Worm (Caenorhabditis elegans): Measurements from ENCODE around the gene unc-83.

unc-83 gene

ce11 chrV:6515344-6515743 is 50.5 kb downstream of the unc-83 start:
- no peak for TF ChIP-seq fkh-10 (GFP tag; optimal IDR thresholded peaks at IDR 0.05)
- TF ChIP-seq R02D3.7 (tag; optimal IDR thresholded peaks at IDR 0.05) = no peak
- no peak for TF ChIP-seq fos-1 (tag; optimal IDR thresholded peaks at IDR 0.05)
- TF ChIP-seq unc-39 (tag; optimal IDR thresholded peaks at IDR 0.05) = no peak
- no peak for TF ChIP-seq egl-5 (tag; optimal IDR thresholded peaks at IDR 0.05)
- no peak for TF ChIP-seq elt-3 (tag; optimal IDR thresholded peaks at IDR 0.05)
- TF ChIP-seq nhr-25 (tag; optimal IDR thresholded peaks at IDR 0.05) = no peak
- no peak for TF ChIP-seq fkh-2 (tag; optimal IDR thresholded peaks at IDR 0.05)
- TF ChIP-seq zag-1 (tag; optimal IDR thresholded peaks at IDR 0.05) = no peak
- TF ChIP-seq skn-1 (tag; optimal IDR thresholded peaks at IDR 0.05) = no peak
- no peak for TF ChIP-seq ZK546.5 (tag; optimal IDR thresholded peaks at IDR 0.05)
- TF ChIP-seq ceh-82 (tag; optimal IDR thresholded peaks at IDR 0.05) = no peak
- TF ChIP-seq nfya-1 (tag; optimal IDR thresholded peaks at IDR 0.05; ENCODE audit: insufficient read depth) = no peak
- no peak for TF ChIP-seq tbx-2 (tag; optimal IDR thresholded peaks at IDR 0.05)
- TF ChIP-seq nhr-11 (tag; optimal IDR thresholded peaks at IDR 0.05) = no peak
- no peak for TF ChIP-seq ceh-28 (tag; optimal IDR thresholded peaks at IDR 0.05)

- TF ChIP-seq fkh-10 (GFP tag; optimal IDR thresholded peaks at IDR 0.05) (no peak), snpc-4 (tag; optimal IDR thresholded peaks at IDR 0.05) (peak; percentile 21), nfya-1 (tag; optimal IDR thresholded peaks at IDR 0.05; ENCODE audit: insufficient read depth) (peak; percentile 10), lin-15B (tag; optimal IDR thresholded peaks at IDR 0.05) (peak; percentile 38), lin-39 (tag; optimal IDR thresholded peaks at IDR 0.05) (no peak), hmg-11 (tag; optimal IDR thresholded peaks at IDR 0.05) (peak; percentile 31), nhr-77 (tag; optimal IDR thresholded peaks at IDR 0.05) (no peak), elt-2 (tag; optimal IDR thresholded peaks at IDR 0.05) (peak; percentile 30), ceh-28 (tag; optimal IDR thresholded peaks at IDR 0.05) (peak; percentile 55), pha-4 (tag; optimal IDR thresholded peaks at IDR 0.05) (peak; percentile 70), elt-1 (tag; optimal IDR thresholded peaks at IDR 0.05) (no peak)
These were observed 51.8 kb downstream of the unc-83 start, which contains the start of gene mdh-1 for ce11 chrV:6516491-6517304. TSS of gene mdh-1 (minus strand) at chrV:6516526.

ce11 chrV:6517305-6518224 is 52.7 kb downstream of the unc-83 start:
- TF ChIP-seq ZK546.5 (tag; optimal IDR thresholded peaks at IDR 0.05) = no peak
- TF ChIP-seq nhr-77 (tag; optimal IDR thresholded peaks at IDR 0.05) = no peak
- peak; percentile 52 for TF ChIP-seq elt-1 (tag; optimal IDR thresholded peaks at IDR 0.05)
- TF ChIP-seq hmg-11 (tag; optimal IDR thresholded peaks at IDR 0.05) = no peak
- TF ChIP-seq nhr-67 (tag; optimal IDR thresholded peaks at IDR 0.05) = no peak
- TF ChIP-seq lin-39 (tag; optimal IDR thresholded peaks at IDR 0.05) = peak; percentile 11
- TF ChIP-seq aly-2 (tag; optimal IDR thresholded peaks at IDR 0.05) = no peak
- peak; percentile 70 for TF ChIP-seq nhr-43 (tag; optimal IDR thresholded peaks at IDR 0.05; ENCODE audit: poor library complexity, severe bottlenecking)
- TF ChIP-seq mdl-1 (tag; optimal IDR thresholded peaks at IDR 0.05) = peak; percentile 73
- no peak for TF ChIP-seq lsy-12 (tag; optimal IDR thresholded peaks at IDR 0.05)
- TF ChIP-seq nhr-76 (tag; optimal IDR thresholded peaks at IDR 0.05) = no peak
- peak; percentile 74 for TF ChIP-seq ama-1 (optimal IDR thresholded peaks at IDR 0.05)
- peak; percentile 22 for TF ChIP-seq jun-1 (tag; optimal IDR thresholded peaks at IDR 0.05)
- TF ChIP-seq nhr-23 (tag; optimal IDR thresholded peaks at IDR 0.05) = peak; percentile 37
- TF ChIP-seq pqm-1 (tag; optimal IDR thresholded peaks at IDR 0.05) = peak; percentile 18
- no peak for TF ChIP-seq fos-1 (tag; optimal IDR thresholded peaks at IDR 0.05)
- peak; percentile 86 for TF ChIP-seq nhr-25 (tag; optimal IDR thresholded peaks at IDR 0.05)
- no peak for TF ChIP-seq eor-1 (tag; optimal IDR thresholded peaks at IDR 0.05)
- TF ChIP-seq ztf-4 (tag; optimal IDR thresholded peaks at IDR 0.05) = no peak
- TF ChIP-seq pha-4 (tag; optimal IDR thresholded peaks at IDR 0.05) = peak; percentile 72
- peak; percentile 35 for TF ChIP-seq elt-2 (tag; optimal IDR thresholded peaks at IDR 0.05)
